Worm (Caenorhabditis elegans): ENCODE results near the gene F45E6.1.

The F45E6.1 gene

ce11 chrX:12512472-12513137 lies 35.4 kb upstream of the F45E6.1 start (continued):
- TF ChIP-seq hlh-4 (tag; optimal IDR thresholded peaks at IDR 0.05) (no peak), snpc-4 (tag; optimal IDR thresholded peaks at IDR 0.05) (no peak), elt-2 (tag; optimal IDR thresholded peaks at IDR 0.05) (no peak), mep-1 (tag; optimal IDR thresholded peaks at IDR 0.05) (peak; percentile 13), mef-2 (tag; optimal IDR thresholded peaks at IDR 0.05) (no peak), sptf-1 (tag; optimal IDR thresholded peaks at IDR 0.05) (no peak), tbx-2 (tag; optimal IDR thresholded peaks at IDR 0.05) (no peak), nhr-19 (GFP tag; conservative IDR thresholded peaks at IDR 0.05) (no peak), fkh-10 (GFP tag; optimal IDR thresholded peaks at IDR 0.05) (no peak), unc-86 (tag; optimal IDR thresholded peaks at IDR 0.05) (peak; percentile 51), lin-14 (GFP tag; optimal IDR thresholded peaks at IDR 0.05) (peak; percentile 4), efl-3 (GFP tag; optimal IDR thresholded peaks at IDR 0.05) (no peak), ceh-88 (GFP tag; IDR thresholded peaks at IDR 0.05) (no peak), irx-1 (tag; optimal IDR thresholded peaks at IDR 0.05) (no peak), zag-1 (tag; optimal IDR thresholded peaks at IDR 0.05) (no peak), aly-2 (tag; optimal IDR thresholded peaks at IDR 0.05) (no peak), grh-1 (GFP tag; IDR thresholded peaks at IDR 0.05) (no peak), lir-3 (tag; optimal IDR thresholded peaks at IDR 0.05; ENCODE audit: poor library complexity) (no peak), egl-27 (tag; optimal IDR thresholded peaks at IDR 0.05) (no peak), skn-1 (tag; optimal IDR thresholded peaks at IDR 0.05) (no peak)

ce11 chrX:12511384-12512007 lies 34.3 kb upstream of the F45E6.1 start:
- peak; percentile 50 for TF ChIP-seq nhr-20 (tag; optimal IDR thresholded peaks at IDR 0.05)
- TF ChIP-seq egl-13 (tag; optimal IDR thresholded peaks at IDR 0.05): peak; percentile 45
- no peak for TF ChIP-seq grh-1 (GFP tag; IDR thresholded peaks at IDR 0.05)
- peak; percentile 45 for TF ChIP-seq efl-3 (GFP tag; optimal IDR thresholded peaks at IDR 0.05)
- peak; percentile 25 for TF ChIP-seq rnt-1 (tag; optimal IDR thresholded peaks at IDR 0.05)
- no peak for TF ChIP-seq unc-62 (GFP tag; optimal IDR thresholded peaks at IDR 0.05)
- TF ChIP-seq nhr-19 (GFP tag; conservative IDR thresholded peaks at IDR 0.05): peak; percentile 17; the same call in 1 of the 2 replicates
- TF ChIP-seq sup-37 (GFP tag; optimal IDR thresholded peaks at IDR 0.05): no peak
- peak; percentile 47 for TF ChIP-seq nhr-90 (tag; optimal IDR thresholded peaks at IDR 0.05; ENCODE audit: poor library complexity)
- peak; percentile 74 for TF ChIP-seq lin-14 (GFP tag; optimal IDR thresholded peaks at IDR 0.05)
- no peak for TF ChIP-seq pax-3 (tag; optimal IDR thresholded peaks at IDR 0.05)
- no peak for TF ChIP-seq dsc-1 (tag; optimal IDR thresholded peaks at IDR 0.05)
- peak; percentile 20 for TF ChIP-seq fkh-8 (tag; optimal IDR thresholded peaks at IDR 0.05)
- TF ChIP-seq snu-23 (GFP tag; optimal IDR thresholded peaks at IDR 0.05): peak; percentile 11
- peak; percentile 97 for TF ChIP-seq nhr-85 (tag)
- peak; percentile 11 for TF ChIP-seq nhr-71 (tag; optimal IDR thresholded peaks at IDR 0.05)

ce11 chrX:12510148-12510785 lies 33.0 kb upstream of the F45E6.1 start:
- peak; percentile 80 for TF ChIP-seq unc-86 (tag; optimal IDR thresholded peaks at IDR 0.05)
- TF ChIP-seq lin-14 (GFP tag; optimal IDR thresholded peaks at IDR 0.05): peak; percentile 92
- TF ChIP-seq lsy-2 (tag; optimal IDR thresholded peaks at IDR 0.05): peak; percentile 49 to 63
- TF ChIP-seq unc-130 (tag; optimal IDR thresholded peaks at IDR 0.05): peak; percentile 71
- no peak for TF ChIP-seq ceh-88 (GFP tag; IDR thresholded peaks at IDR 0.05)
- TF ChIP-seq nhr-90 (tag; optimal IDR thresholded peaks at IDR 0.05; ENCODE audit: poor library complexity): peak; percentile 39
- peak; percentile 60 for TF ChIP-seq lir-3 (tag; optimal IDR thresholded peaks at IDR 0.05; ENCODE audit: poor library complexity)
- TF ChIP-seq nhr-85 (tag): peak; percentile 88
- peak; percentile 80 for TF ChIP-seq fkh-8 (tag; optimal IDR thresholded peaks at IDR 0.05)
- peak; percentile 60 for TF ChIP-seq fos-1 (tag; optimal IDR thresholded peaks at IDR 0.05)
- peak; percentile 72 for TF ChIP-seq rnt-1 (tag; optimal IDR thresholded peaks at IDR 0.05)
- peak; percentile 16 for TF ChIP-seq fkh-10 (GFP tag; optimal IDR thresholded peaks at IDR 0.05)
- peak; percentile 78 for TF ChIP-seq ztf-4 (tag; optimal IDR thresholded peaks at IDR 0.05)
- no peak for TF ChIP-seq fkh-4 (tag; optimal IDR thresholded peaks at IDR 0.05; ENCODE audit: borderline replicate concordance)
- peak; percentile 74 for TF ChIP-seq swsn-7 (tag; optimal IDR thresholded peaks at IDR 0.05)
- no peak for TF ChIP-seq tlp-1 (tag; optimal IDR thresholded peaks at IDR 0.05)
- TF ChIP-seq xbp-1 (tag; optimal IDR thresholded peaks at IDR 0.05): peak; percentile 62
- TF ChIP-seq skn-1 (tag; optimal IDR thresholded peaks at IDR 0.05): peak; percentile 20
- TF ChIP-seq dsc-1 (tag; optimal IDR thresholded peaks at IDR 0.05): peak; percentile 87
- TF ChIP-seq F16B12.6 (tag; optimal IDR thresholded peaks at IDR 0.05): no peak
- peak; percentile 85 for TF ChIP-seq tbx-2 (tag; optimal IDR thresholded peaks at IDR 0.05)
- TF ChIP-seq pqm-1 (tag; optimal IDR thresholded peaks at IDR 0.05): no peak
- TF ChIP-seq nhr-84 (tag; optimal IDR thresholded peaks at IDR 0.05): no peak
- peak; percentile 51 for TF ChIP-seq C16A3.4 (tag; optimal IDR thresholded peaks at IDR 0.05)
- TF ChIP-seq mab-9 (GFP tag; IDR thresholded peaks at IDR 0.05): 0 out of 2 replicates have a peak, but pooled peaks have one; percentile 6
- TF ChIP-seq snpc-4 (tag; optimal IDR thresholded peaks at IDR 0.05): peak; percentile 25

All from whole organism, L1 larva.